Fruit fly (Drosophila melanogaster): ENCODE data around the gene tant.

Gene tant

dm6 chr3L:6082561-6082960, 27.6 kb downstream of the tant start, which contains the start of gene CG13293 (continued):
- no peak for TF ChIP-seq CG7928 (GFP tag; optimal IDR thresholded peaks at IDR 0.05)
- 0 out of 2 replicates have a peak, but pooled peaks have one; percentile 11 for TF ChIP-seq amos (GFP tag; IDR thresholded peaks at IDR 0.05; ENCODE audit: partially characterized antibody)
- no peak for TF ChIP-seq CG18262 (tag; optimal IDR thresholded peaks at IDR 0.05)
- TF ChIP-seq tll (GFP tag; optimal IDR thresholded peaks at IDR 0.05) = no peak
- no peak for TF ChIP-seq CG14441 (GFP tag; IDR thresholded peaks at IDR 0.05)
- TF ChIP-seq CG12942 (GFP tag; optimal IDR thresholded peaks at IDR 0.05) = no peak
- peak; percentile 63 for TF ChIP-seq pzg (GFP tag; optimal IDR thresholded peaks at IDR 0.05)
- TF ChIP-seq CG12769 (tag; optimal IDR thresholded peaks at IDR 0.05) = no peak
- no peak for TF ChIP-seq sug (tag; optimal IDR thresholded peaks at IDR 0.05)
- no peak for TF ChIP-seq CG13123 (GFP tag; optimal IDR thresholded peaks at IDR 0.05)
- TF ChIP-seq CG18476 (GFP tag; optimal IDR thresholded peaks at IDR 0.05) = peak; percentile 90
- no peak for TF ChIP-seq jigr1 (GFP tag; IDR thresholded peaks at IDR 0.05)
- TF ChIP-seq CG3838 (GFP tag; optimal IDR thresholded peaks at IDR 0.05) = no peak
- TF ChIP-seq BEAF-32 (GFP tag; optimal IDR thresholded peaks at IDR 0.05) = no peak
- TF ChIP-seq CG7271 (tag; optimal IDR thresholded peaks at IDR 0.05) = no peak
- TF ChIP-seq CG8290 (GFP tag; optimal IDR thresholded peaks at IDR 0.05) = no peak
- peak in 1 of 2 experiments; percentile 43 for TF ChIP-seq CG8290 (tag; optimal IDR thresholded peaks at IDR 0.05)
- TF ChIP-seq CG3407 (GFP tag; optimal IDR thresholded peaks at IDR 0.05) = no peak
- no peak for TF ChIP-seq CG43689 (GFP tag; IDR thresholded peaks at IDR 0.05)
- no peak for TF ChIP-seq trh (GFP tag; optimal IDR thresholded peaks at IDR 0.05)
- TF ChIP-seq Sox102F (GFP tag; optimal IDR thresholded peaks at IDR 0.05) = no peak
- TF ChIP-seq CHES-1-like (GFP tag; optimal IDR thresholded peaks at IDR 0.05) = no peak
- no peak for TF ChIP-seq Sin3A (optimal IDR thresholded peaks at IDR 0.05)
- TF ChIP-seq CG14014 (GFP tag; IDR thresholded peaks at IDR 0.05) = no peak
- peak; percentile 12 for TF ChIP-seq CG11504 (tag; optimal IDR thresholded peaks at IDR 0.05)
- no peak for TF ChIP-seq CG13424 (tag; optimal IDR thresholded peaks at IDR 0.05)
- no peak for TF ChIP-seq Atf3 (GFP tag; optimal IDR thresholded peaks at IDR 0.05)
- TF ChIP-seq dpn (GFP tag; optimal IDR thresholded peaks at IDR 0.05) = no peak
- TF ChIP-seq gsb (GFP tag; IDR thresholded peaks at IDR 0.05) = no peak
- TF ChIP-seq CG6175 (GFP tag; IDR thresholded peaks at IDR 0.05) = no peak
- no peak for TF ChIP-seq nau (GFP tag; optimal IDR thresholded peaks at IDR 0.05)
- TF ChIP-seq Dbx (GFP tag; IDR thresholded peaks at IDR 0.05) = no peak
- TF ChIP-seq dimm (GFP tag; IDR thresholded peaks at IDR 0.05) = no peak
- no peak for TF ChIP-seq CG1233 (GFP tag; optimal IDR thresholded peaks at IDR 0.05)
- TF ChIP-seq CG14965 (GFP tag; optimal IDR thresholded peaks at IDR 0.05; ENCODE audit: borderline replicate concordance) = no peak
- no peak for TF ChIP-seq CG14860 (GFP tag; IDR thresholded peaks at IDR 0.05; ENCODE audit: partially characterized antibody)
- TF ChIP-seq Deaf1 (tag; optimal IDR thresholded peaks at IDR 0.05) = no peak
- no peak for TF ChIP-seq klu (GFP tag; IDR thresholded peaks at IDR 0.05)
- TF ChIP-seq Med (GFP tag) = peak; percentile 63
- no peak for TF ChIP-seq CG11695 (GFP tag; IDR thresholded peaks at IDR 0.05)
- no peak for TF ChIP-seq gcm2 (GFP tag; optimal IDR thresholded peaks at IDR 0.05)
- no peak for TF ChIP-seq gro (GFP tag; optimal IDR thresholded peaks at IDR 0.05)
- no peak for TF ChIP-seq Aef1 (GFP tag; IDR thresholded peaks at IDR 0.05)
- no peak for TF ChIP-seq pan (optimal IDR thresholded peaks at IDR 0.05)
- peak in 1 of 2 experiments; percentile 38 for TF ChIP-seq pan (GFP tag; optimal IDR thresholded peaks at IDR 0.05 in 1 of 2, IDR thresholded peaks at IDR 0.05 in 1 of 2)
- no peak for TF ChIP-seq hb (GFP tag; IDR thresholded peaks at IDR 0.05; ENCODE audit: partially characterized antibody)
- no peak for TF ChIP-seq CG15514 (GFP tag; optimal IDR thresholded peaks at IDR 0.05)
- no peak for TF ChIP-seq slbo (GFP tag; IDR thresholded peaks at IDR 0.05)
- TF ChIP-seq CG31441 (GFP tag; IDR thresholded peaks at IDR 0.05) = no peak
- TF ChIP-seq dan (GFP tag; IDR thresholded peaks at IDR 0.05) = no peak
- no peak for TF ChIP-seq kni (GFP tag; optimal IDR thresholded peaks at IDR 0.05)
- TF ChIP-seq Gug (GFP tag; IDR thresholded peaks at IDR 0.05) = no peak
- TF ChIP-seq D19A (tag; optimal IDR thresholded peaks at IDR 0.05) = no peak

Measured in whole organism, embryonic.